Fruit fly (Drosophila melanogaster) whole organism, prepupa: ENCODE measurements around the gene CG14826.
A peak's percentile ranks its signal among the peaks of the same experiment; 100 is the strongest.

Experiments used
- CG10631 ChIP-seq: fragments of 200-800 bp; sonication (Bioruptor generic); optimal IDR thresholded peaks from 2 replicates; lab custom pipeline; 2016; ENCODE audit warnings: missing biosample characterization, missing genetic modification characterization
- CG11762 ChIP-seq: fragments of 200-800 bp; sonication (Bioruptor generic); optimal IDR thresholded peaks from 3 replicates; lab custom pipeline; 2016; ENCODE audit warnings: missing biosample characterization, missing genetic modification characterization; ENCODE audit not compliant: insufficient read depth
- CG15336 ChIP-seq: fragments of 200-800 bp; sonication (Bioruptor generic); IDR thresholded peaks from 2 replicates; pipeline ENCODE4 v1.3.6; 2022; ENCODE audit warnings: missing biosample characterization, missing genetic modification characterization
- CG1621 ChIP-seq: fragments of 200-800 bp; sonication (Bioruptor generic); optimal IDR thresholded peaks from 3 replicates; lab custom pipeline; 2018; ENCODE audit warnings: missing biosample characterization, mild to moderate bottlenecking, missing genetic modification characterization
- CG16779 ChIP-seq: fragments of 200-800 bp; sonication (Bioruptor generic); optimal IDR thresholded peaks from 3 replicates; lab custom pipeline; 2017; ENCODE audit warnings: missing biosample characterization, mild to moderate bottlenecking, missing genetic modification characterization
- CG31627 ChIP-seq: fragments of 200-800 bp; sonication (Bioruptor generic); optimal IDR thresholded peaks from 3 replicates; lab custom pipeline; 2016; ENCODE audit warnings: missing biosample characterization, missing genetic modification characterization
- CG32006 ChIP-seq: fragments of 200-800 bp; sonication (Bioruptor generic); optimal IDR thresholded peaks from 3 replicates; lab custom pipeline; 2017; ENCODE audit warnings: missing biosample characterization, mild to moderate bottlenecking, missing genetic modification characterization
- CG34406 ChIP-seq: fragments of 200-800 bp; sonication (Bioruptor generic); optimal IDR thresholded peaks from 3 replicates; lab custom pipeline; 2016; ENCODE audit warnings: missing biosample characterization, missing genetic modification characterization
- CG4318 ChIP-seq: fragments of 200-800 bp; sonication (Bioruptor generic); optimal IDR thresholded peaks from 3 replicates; lab custom pipeline; 2017; ENCODE audit warnings: missing biosample characterization, mild to moderate bottlenecking, missing genetic modification characterization
- CG6163 ChIP-seq: fragments of 200-800 bp; sonication (Bioruptor generic); IDR thresholded peaks from 3 replicates; pipeline ENCODE4 v1.3.6; 2022; ENCODE audit warnings: missing biosample characterization, missing genetic modification characterization
- CG6276 ChIP-seq: fragments of 200-800 bp; sonication (Bioruptor generic); optimal IDR thresholded peaks from 2 replicates; lab custom pipeline; 2017; ENCODE audit warnings: missing biosample characterization, mild to moderate bottlenecking, missing genetic modification characterization
- CG6792 ChIP-seq: fragments of 200-800 bp; sonication (Bioruptor generic); optimal IDR thresholded peaks from 3 replicates; lab custom pipeline; 2016; ENCODE audit warnings: missing biosample characterization, missing genetic modification characterization
- CG6808 ChIP-seq: fragments of 200-800 bp; sonication (Bioruptor generic); optimal IDR thresholded peaks from 3 replicates; lab custom pipeline; 2017; ENCODE audit warnings: missing biosample characterization, missing genetic modification characterization, mild to moderate bottlenecking, moderate library complexity, missing genetic modification reagents
- CG6854 ChIP-seq: fragments of 200-800 bp; sonication (Bioruptor generic); optimal IDR thresholded peaks from 2 replicates; lab custom pipeline; 2017; ENCODE audit warnings: missing biosample characterization, mild to moderate bottlenecking, missing genetic modification characterization
- CG8119 ChIP-seq: fragments of 200-800 bp; sonication (Bioruptor generic); IDR thresholded peaks from 3 replicates; pipeline ENCODE4 v1.3.6; 2022; ENCODE audit warnings: missing biosample characterization, missing genetic modification characterization
- CG8319 ChIP-seq: fragments of 200-800 bp; sonication (Bioruptor generic); optimal IDR thresholded peaks from 3 replicates; lab custom pipeline; 2016; ENCODE audit warnings: missing biosample characterization, missing genetic modification characterization
- CG8632 ChIP-seq: fragments of 200-800 bp; sonication (Bioruptor generic); optimal IDR thresholded peaks from 3 replicates; lab custom pipeline; 2016; ENCODE audit warnings: missing biosample characterization, missing genetic modification characterization
- CG9139 ChIP-seq: fragments of 200-800 bp; sonication (Bioruptor generic); optimal IDR thresholded peaks from 3 replicates; lab custom pipeline; 2017; ENCODE audit warnings: missing biosample characterization, mild to moderate bottlenecking, missing genetic modification characterization
- Eip78C ChIP-seq: fragments of 200-800 bp; sonication (Bioruptor generic); peaks from one replicate; lab custom pipeline; 2016; ENCODE audit warnings: missing biosample characterization, missing genetic modification characterization
- Eip93F ChIP-seq: fragments of 200-800 bp; sonication (Bioruptor generic); optimal IDR thresholded peaks from 2 replicates; lab custom pipeline; 2016; ENCODE audit warnings: missing biosample characterization, mild to moderate bottlenecking, missing genetic modification characterization
- Ets21C ChIP-seq: fragments of 200-800 bp; sonication (Bioruptor generic); optimal IDR thresholded peaks from 3 replicates; lab custom pipeline; 2016; ENCODE audit warnings: missing biosample characterization, missing genetic modification characterization
- Ets96B ChIP-seq: fragments of 200-800 bp; optimal IDR thresholded peaks from 2 replicates; lab custom pipeline; 2019; ENCODE audit warnings: missing biosample characterization, mild to moderate bottlenecking, missing genetic modification characterization, moderate library complexity
- Gug ChIP-seq: fragments of 200-800 bp; sonication (Bioruptor generic); IDR thresholded peaks from 2 replicates; pipeline ENCODE4 v1.3.6; 2022; ENCODE audit warnings: missing biosample characterization, missing genetic modification characterization
- Hr38 ChIP-seq: sonication (Bioruptor generic); optimal IDR thresholded peaks from 2 replicates; lab custom pipeline; 2016; ENCODE audit warnings: missing biosample characterization, missing genetic modification characterization
- Hr39 ChIP-seq: fragments of 200-800 bp; sonication (Bioruptor generic); optimal IDR thresholded peaks from 2 replicates; lab custom pipeline; 2016; ENCODE audit warnings: missing biosample characterization, missing genetic modification characterization
- Hr4 ChIP-seq: fragments of 200-800 bp; sonication (Bioruptor generic); optimal IDR thresholded peaks from 3 replicates; lab custom pipeline; 2016; ENCODE audit warnings: missing biosample characterization, missing genetic modification characterization
- Lpt ChIP-seq: fragments of 200-800 bp; sonication (Bioruptor generic); optimal IDR thresholded peaks from 3 replicates; lab custom pipeline; 2016; ENCODE audit warnings: missing biosample characterization, missing genetic modification characterization
- Met ChIP-seq: fragments of 200-800 bp; sonication (Bioruptor generic); optimal IDR thresholded peaks from 3 replicates; lab custom pipeline; 2016; ENCODE audit warnings: missing biosample characterization, missing genetic modification characterization
- OdsH ChIP-seq: fragments of 200-800 bp; sonication (Bioruptor generic); optimal IDR thresholded peaks from 3 replicates; lab custom pipeline; 2016; ENCODE audit warnings: missing biosample characterization, missing genetic modification characterization
- Smox ChIP-seq: fragments of 200-800 bp; sonication (Bioruptor generic); optimal IDR thresholded peaks from 3 replicates; lab custom pipeline; 2016; ENCODE audit warnings: missing biosample characterization, missing genetic modification characterization
- Sox14 ChIP-seq: fragments of 200-800 bp; sonication (Bioruptor generic); optimal IDR thresholded peaks from 3 replicates; lab custom pipeline; 2016; ENCODE audit warnings: missing biosample characterization, missing genetic modification characterization
- Sox15 ChIP-seq: fragments of 200-800 bp; sonication (Bioruptor generic); optimal IDR thresholded peaks from 3 replicates; lab custom pipeline; 2016; ENCODE audit warnings: missing biosample characterization, missing genetic modification characterization
- achi ChIP-seq: fragments of 200-800 bp; sonication (Bioruptor generic); optimal IDR thresholded peaks from 3 replicates; lab custom pipeline; 2016; ENCODE audit warnings: missing biosample characterization, missing genetic modification characterization
- acj6 ChIP-seq: fragments of 200-800 bp; sonication (Bioruptor generic); optimal IDR thresholded peaks from 3 replicates; lab custom pipeline; 2016; ENCODE audit warnings: missing biosample characterization, missing genetic modification characterization
- cyc ChIP-seq: fragments of 200-800 bp; sonication (Bioruptor generic); optimal IDR thresholded peaks from 3 replicates; lab custom pipeline; 2016; ENCODE audit warnings: missing biosample characterization, missing genetic modification characterization
- dac ChIP-seq: fragments of 200-800 bp; sonication (Bioruptor generic); optimal IDR thresholded peaks from 2 replicates; lab custom pipeline; 2017; ENCODE audit warnings: missing biosample characterization, mild to moderate bottlenecking, missing genetic modification characterization
- dsx ChIP-seq: fragments of 200-800 bp; optimal IDR thresholded peaks from 3 replicates; lab custom pipeline; 2019; ENCODE audit warnings: missing biosample characterization, mild to moderate bottlenecking, missing genetic modification characterization, moderate library complexity; ENCODE audit not compliant: poor library complexity, severe bottlenecking
- eg ChIP-seq: fragments of 200-800 bp; sonication (Bioruptor generic); IDR thresholded peaks from 3 replicates; pipeline ENCODE4 v1.3.6; 2022; ENCODE audit warnings: missing biosample characterization, missing genetic modification characterization
- esn ChIP-seq: fragments of 200-800 bp; sonication (Bioruptor generic); optimal IDR thresholded peaks from 2 replicates; lab custom pipeline; 2016; ENCODE audit warnings: missing biosample characterization, mild to moderate bottlenecking, missing genetic modification characterization, moderate library complexity
- fd59A ChIP-seq: fragments of 200-800 bp; sonication (Bioruptor generic); optimal IDR thresholded peaks from 2 replicates; lab custom pipeline; 2017; ENCODE audit warnings: missing biosample characterization, mild to moderate bottlenecking, missing genetic modification characterization, missing genetic modification reagents
- fkh ChIP-seq: fragments of 200-800 bp; sonication (Bioruptor generic); optimal IDR thresholded peaks from 3 replicates; lab custom pipeline; 2017; ENCODE audit warnings: missing biosample characterization, mild to moderate bottlenecking, missing genetic modification characterization, moderate library complexity
- lz ChIP-seq: fragments of 200-800 bp; sonication (Bioruptor generic); optimal IDR thresholded peaks from 3 replicates; lab custom pipeline; 2016; ENCODE audit warnings: missing biosample characterization, missing genetic modification characterization
- net ChIP-seq: fragments of 200-800 bp; sonication (Bioruptor generic); optimal IDR thresholded peaks from 3 replicates; lab custom pipeline; 2016; ENCODE audit warnings: missing biosample characterization, missing genetic modification characterization
- pdm3 ChIP-seq: fragments of 200-800 bp; sonication (Bioruptor generic); optimal IDR thresholded peaks from 3 replicates; lab custom pipeline; 2016; ENCODE audit warnings: missing biosample characterization, missing genetic modification characterization
- salr ChIP-seq, 2 experiments: fragments of 200-800 bp; sonication (Bioruptor generic); optimal IDR thresholded peaks; 3 replicates each; lab custom pipeline; 2016 to 2018; ENCODE audit warnings: missing biosample characterization in 2 of 2, missing genetic modification characterization in 2 of 2, mild to moderate bottlenecking in 1 of 2
- spab ChIP-seq: fragments of 200-800 bp; sonication (Bioruptor generic); optimal IDR thresholded peaks from 2 replicates; lab custom pipeline; 2017; ENCODE audit warnings: missing biosample characterization, mild to moderate bottlenecking, missing genetic modification characterization, missing genetic modification reagents
- ss ChIP-seq, 2 experiments: fragments of 200-800 bp; sonication (Bioruptor generic); optimal IDR thresholded peaks; 2 replicates in 1 of 2; 3 replicates in 1 of 2; lab custom pipeline; 2017 to 2018; ENCODE audit warnings: mild to moderate bottlenecking in 2 of 2, missing biosample characterization in 2 of 2, missing genetic modification characterization in 2 of 2, moderate library complexity in 1 of 2
- svp ChIP-seq: fragments of 200-800 bp; sonication (Bioruptor generic); peaks from one replicate; lab custom pipeline; 2016; ENCODE audit warnings: missing biosample characterization, missing genetic modification characterization
- vri ChIP-seq: fragments of 200-800 bp; sonication (Bioruptor generic); optimal IDR thresholded peaks from 3 replicates; lab custom pipeline; 2016; ENCODE audit warnings: missing biosample characterization, mild to moderate bottlenecking, missing genetic modification characterization

CG14826 gene

DNA sequence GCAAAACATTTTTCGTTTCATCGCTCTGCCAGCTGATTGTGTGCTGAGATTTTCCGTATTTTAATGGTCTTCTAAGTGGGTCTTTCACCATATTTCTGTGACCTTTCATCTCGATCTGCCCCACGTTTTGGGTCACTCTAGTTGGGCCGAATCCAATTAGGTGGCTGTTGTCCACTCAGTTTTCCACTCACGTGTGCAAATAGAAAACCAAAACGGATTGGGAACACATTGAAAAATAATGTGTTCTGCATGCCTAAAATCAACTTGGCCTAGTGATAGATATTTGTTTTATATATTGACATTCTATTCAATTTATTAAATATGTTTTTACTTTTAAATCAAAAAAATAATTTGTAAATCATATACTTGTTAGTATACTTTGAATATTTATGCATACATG, at the start of gene CG14826:
TSS of gene CG14826 (plus strand) at position 301 of the 400 bp plus-strand sequence.
- TF ChIP-seq Eip93F (GFP tag; lab: Kevin White, UChicago): no peak
- TF ChIP-seq, all 60 proteins: peak for 0

DNA sequence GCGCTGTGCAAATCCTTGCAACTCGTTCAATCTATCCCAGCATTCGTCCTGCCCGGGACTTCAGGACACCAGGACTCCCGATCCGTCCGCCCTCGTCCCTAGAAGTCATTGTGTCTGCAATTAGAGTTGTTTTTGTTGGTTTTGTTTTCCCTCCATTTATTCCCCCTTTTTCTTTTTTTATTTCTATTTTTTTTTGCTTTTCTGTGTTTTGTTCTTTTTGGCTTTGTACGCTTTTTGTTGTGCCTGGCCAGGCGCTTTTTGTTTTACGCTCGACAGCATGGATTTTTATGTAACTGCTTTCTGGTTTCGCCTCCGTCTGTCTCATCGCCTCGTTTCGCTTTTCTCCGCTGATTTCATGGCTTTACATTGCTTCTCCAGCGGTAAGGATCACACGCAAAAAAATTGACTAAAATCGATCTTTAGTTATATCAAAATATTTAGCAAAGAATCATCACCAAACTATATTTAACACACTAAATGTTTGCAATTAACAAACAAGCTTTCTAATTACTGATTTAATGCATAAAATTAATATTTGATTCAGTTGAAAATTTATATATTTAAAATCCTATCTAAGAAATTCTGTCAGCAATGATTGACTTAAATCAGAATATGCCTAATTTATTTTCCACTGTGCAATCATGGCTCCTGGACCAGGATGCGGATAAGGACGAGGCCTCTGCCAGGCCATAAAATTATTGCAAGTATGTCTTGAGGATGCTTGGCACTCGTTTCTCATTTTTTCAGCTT, 49.4 kb upstream of the CG14826 start:
- TF ChIP-seq CG6276 (GFP tag; lab: Kevin White, UChicago) (no peak), esn (GFP tag; lab: Kevin White, UChicago) (peak; percentile 39), spab (GFP tag; lab: Kevin White, UChicago) (peak; percentile 41), Smox (GFP tag; lab: Kevin White, UChicago) (peak; percentile 9), CG6808 (GFP tag; lab: Kevin White, UChicago) (peak; percentile 15), CG4318 (GFP tag; lab: Kevin White, UChicago) (no peak), CG10631 (GFP tag; lab: Kevin White, UChicago) (no peak), Gug (GFP tag; lab: Robert Waterston, UW) (no peak), Met (peak; percentile 31), CG6792 (GFP tag; lab: Kevin White, UChicago) (peak; percentile 22), CG34406 (peak; percentile 4), salr (GFP tag; optimal IDR thresholded peaks at IDR 0.05; lab: Kevin White, UChicago) (no peak), Eip93F (GFP tag; lab: Kevin White, UChicago) (no peak), Sox15 (GFP tag; lab: Kevin White, UChicago) (no peak), dac (GFP tag; lab: Kevin White, UChicago) (no peak), achi (no peak), dsx (GFP tag; lab: Kevin White, UChicago) (peak; percentile 23), CG31627 (GFP tag; lab: Kevin White, UChicago) (peak; percentile 27), CG9139 (GFP tag; lab: Kevin White, UChicago) (peak; percentile 16), fd59A (GFP tag; lab: Kevin White, UChicago) (no peak), CG6163 (GFP tag; lab: Robert Waterston, UW) (no peak; the same call in 2 of the 3 replicates), cyc (GFP tag; lab: Kevin White, UChicago) (no peak), CG16779 (no peak), OdsH (GFP tag; lab: Kevin White, UChicago) (peak; percentile 7), Hr4 (GFP tag; lab: Kevin White, UChicago) (no peak), vri (no peak), Eip78C (GFP tag; lab: Kevin White, UChicago) (peak; percentile 83), CG1621 (tag; lab: Kevin White, UChicago) (no peak), CG11762 (GFP tag; lab: Kevin White, UChicago) (no peak), net (GFP tag; lab: Kevin White, UChicago) (no peak), fkh (no peak), lz (GFP tag; lab: Kevin White, UChicago) (peak; percentile 24), Sox14 (GFP tag; lab: Kevin White, UChicago) (no peak), CG8632 (no peak), CG15336 (GFP tag; lab: Robert Waterston, UW) (no peak), eg (GFP tag; lab: Robert Waterston, UW) (no peak), acj6 (GFP tag; lab: Kevin White, UChicago) (peak; percentile 5), ss (GFP tag; optimal IDR thresholded peaks at IDR 0.05; lab: Kevin White, UChicago) (peak; percentile 6 to 58), CG6854 (peak; percentile 31), CG32006 (no peak), pdm3 (GFP tag; lab: Kevin White, UChicago) (peak; percentile 7), Hr39 (GFP tag; lab: Kevin White, UChicago) (peak; percentile 11), Hr38 (no peak), Lpt (GFP tag; lab: Kevin White, UChicago) (no peak), CG8319 (GFP tag; lab: Kevin White, UChicago) (no peak), Ets21C (no peak), CG8119 (GFP tag; lab: Robert Waterston, UW) (no peak), svp (GFP tag; lab: Kevin White, UChicago) (peak; percentile 77), Ets96B (tag; lab: Kevin White, UChicago) (peak; percentile 40)
